Fruit fly (Drosophila melanogaster) Kc167 (cell line): ENCODE data around the gene mIF2.

ENCODE experiments used
- Myc ChIP-seq: fragments of >200 bp; optimal IDR thresholded peaks from 2 replicates; lab custom pipeline; 2017; ENCODE audit warnings: missing external identifiers
- h ChIP-seq: fragments of >200 bp; optimal IDR thresholded peaks from 3 replicates; lab custom pipeline; 2018; ENCODE audit warnings: missing external identifiers
- psq ChIP-seq: fragments of >200 bp; optimal IDR thresholded peaks from 2 replicates; lab custom pipeline; 2017; ENCODE audit warnings: missing external identifiers
- ttk ChIP-seq: sonication (Bioruptor generic); optimal IDR thresholded peaks from 2 replicates; lab custom pipeline; 2017; ENCODE audit warnings: missing external identifiers

dm6 chr3R:28588395-28589050 lies 43.9 kb upstream of the mIF2 start:
- TF ChIP-seq h (no peak), Myc (lab: Kevin White, UChicago) (no peak), ttk (lab: Kevin White, UChicago) (no peak), psq (lab: Kevin White, UChicago) (no peak)
